Worm (Caenorhabditis elegans): ENCODE data around the gene T10D4.1.

DNA sequence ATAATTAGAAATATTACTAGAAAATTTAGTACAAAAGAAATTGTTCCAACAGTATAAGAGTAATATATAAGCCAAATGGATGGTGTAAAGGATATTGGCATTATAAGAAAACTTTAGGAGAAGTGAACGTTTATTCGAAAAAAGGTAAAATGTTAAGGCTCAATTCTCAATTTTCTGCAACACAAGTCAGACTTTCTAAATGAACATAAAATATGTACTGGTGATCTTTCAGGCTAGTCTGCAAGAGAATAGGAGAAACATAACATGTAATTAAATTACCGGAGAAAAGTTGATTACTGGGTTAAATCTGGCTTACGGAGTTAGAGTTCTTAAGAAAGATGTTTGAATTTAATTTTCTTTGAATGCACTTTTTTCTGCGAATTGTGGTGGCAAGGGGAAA is 6.8 kb downstream of the T10D4.1 start, which contains the start of gene sri-33:
- no peak for TF ChIP-seq nhr-77 (tag; optimal IDR thresholded peaks at IDR 0.05)
- TF ChIP-seq nhr-25 (tag; optimal IDR thresholded peaks at IDR 0.05) = no peak
